Fruit fly (Drosophila melanogaster) whole organism, embryonic: ENCODE measurements around the gene CG46434.

Experiments
- BEAF-32 ChIP-seq: fragments of 200-800 bp; sonication (Bioruptor generic); optimal IDR thresholded peaks from 3 replicates; lab custom pipeline; 2017; ENCODE audit warnings: missing biosample characterization, missing genetic modification characterization, mild to moderate bottlenecking, moderate library complexity, missing genetic modification reagents
- BtbVII ChIP-seq: fragments of 200-800 bp; sonication (Bioruptor generic); optimal IDR thresholded peaks from 3 replicates; lab custom pipeline; 2017; ENCODE audit warnings: missing biosample characterization, mild to moderate bottlenecking, missing genetic modification characterization
- Bteb2 ChIP-seq: fragments of 200-800 bp; sonication (Bioruptor generic); optimal IDR thresholded peaks from 2 replicates; lab custom pipeline; 2016; ENCODE audit warnings: missing biosample characterization, missing genetic modification characterization
- CG15073 ChIP-seq: fragments of 200-800 bp; sonication (Bioruptor generic); optimal IDR thresholded peaks from 2 replicates; lab custom pipeline; 2016; ENCODE audit warnings: missing biosample characterization, missing genetic modification characterization
- CG17328 ChIP-seq: fragments of 200-800 bp; sonication (Bioruptor generic); IDR thresholded peaks from 2 replicates; pipeline ENCODE4 v1.3.6; 2022; ENCODE audit warnings: missing biosample characterization, missing genetic modification characterization
- CG17385 ChIP-seq: fragments of 200-800 bp; sonication (Bioruptor generic); optimal IDR thresholded peaks from 3 replicates; lab custom pipeline; 2018; ENCODE audit warnings: missing biosample characterization, mild to moderate bottlenecking, missing genetic modification characterization
- CG17802 ChIP-seq: fragments of 200-800 bp; sonication (Bioruptor generic); optimal IDR thresholded peaks from 2 replicates; lab custom pipeline; 2018; ENCODE audit warnings: missing biosample characterization, mild to moderate bottlenecking, missing genetic modification characterization, moderate library complexity
- CG2712 ChIP-seq: fragments of 200-800 bp; optimal IDR thresholded peaks from 3 replicates; lab custom pipeline; 2019; ENCODE audit warnings: missing biosample characterization, mild to moderate bottlenecking, missing genetic modification characterization, moderate library complexity
- CG34224 ChIP-seq: fragments of 200-800 bp; sonication (Bioruptor generic); IDR thresholded peaks from 3 replicates; pipeline ENCODE4 v1.3.6; 2022; ENCODE audit warnings: missing biosample characterization, missing genetic modification characterization; ENCODE audit not compliant: partially characterized antibody
- CG43689 ChIP-seq: fragments of 200-800 bp; sonication (Bioruptor generic); IDR thresholded peaks from 2 replicates; pipeline ENCODE4 v1.3.6; 2022; ENCODE audit warnings: missing biosample characterization, missing genetic modification characterization
- CG4617 ChIP-seq: fragments of 200-800 bp; sonication (Bioruptor generic); optimal IDR thresholded peaks from 3 replicates; lab custom pipeline; 2016; ENCODE audit warnings: missing biosample characterization, missing genetic modification characterization, borderline replicate concordance
- CG8765 ChIP-seq: fragments of 200-800 bp; sonication (Bioruptor generic); IDR thresholded peaks from 2 replicates; pipeline ENCODE4 v1.3.6; 2022; ENCODE audit warnings: missing biosample characterization, missing genetic modification characterization
- D ChIP-seq, 2 experiments: fragments of 200-800 bp in 1 of 2; fragments of >200 bp in 1 of 2; sonication (Bioruptor generic) in 1 of 2; optimal IDR thresholded peaks; 2 replicates in 1 of 2; 3 replicates in 1 of 2; lab custom pipeline; 2017; ENCODE audit warnings: mild to moderate bottlenecking in 1 of 2, missing biosample characterization in 1 of 2, missing genetic modification characterization in 1 of 2, missing genetic modification reagents in 1 of 2
- Dbx ChIP-seq: fragments of 200-800 bp; sonication (Bioruptor generic); IDR thresholded peaks from 3 replicates; pipeline ENCODE4 v1.3.6; 2022; ENCODE audit warnings: missing biosample characterization, missing genetic modification characterization
- Deaf1 ChIP-seq: fragments of 200-800 bp; optimal IDR thresholded peaks from 3 replicates; lab custom pipeline; 2019; ENCODE audit warnings: missing biosample characterization, mild to moderate bottlenecking, missing genetic modification characterization, moderate library complexity
- Doc3 ChIP-seq: fragments of 200-800 bp; sonication (Bioruptor generic); IDR thresholded peaks from 3 replicates; pipeline ENCODE4 v1.3.6; 2022; ENCODE audit warnings: missing biosample characterization, missing genetic modification characterization; ENCODE audit not compliant: partially characterized antibody
- E2f1 ChIP-seq: fragments of 200-800 bp; sonication (Bioruptor generic); IDR thresholded peaks from 2 replicates; pipeline ENCODE4 v1.3.6; 2022; ENCODE audit warnings: missing biosample characterization, missing genetic modification characterization
- Elba2 ChIP-seq: fragments of 200-800 bp; sonication (Bioruptor generic); optimal IDR thresholded peaks from 3 replicates; lab custom pipeline; 2016; ENCODE audit warnings: missing biosample characterization, missing genetic modification characterization
- Ets65A ChIP-seq: fragments of 200-800 bp; sonication (Bioruptor generic); peaks from one replicate; lab custom pipeline; 2016; ENCODE audit warnings: missing biosample characterization, missing genetic modification characterization
- Hr3 ChIP-seq: fragments of 200-800 bp; sonication (Bioruptor generic); optimal IDR thresholded peaks from 3 replicates; lab custom pipeline; 2016; ENCODE audit warnings: missing biosample characterization, missing genetic modification characterization
- Hr51 ChIP-seq, 2 experiments: fragments of 200-800 bp; sonication (Bioruptor generic); optimal IDR thresholded peaks; 2 replicates in 1 of 2; 3 replicates in 1 of 2; lab custom pipeline; 2016 to 2018; ENCODE audit warnings: missing biosample characterization in 2 of 2, missing genetic modification characterization in 2 of 2, mild to moderate bottlenecking in 1 of 2, moderate library complexity in 1 of 2
- MESR4 ChIP-seq: fragments of 200-800 bp; sonication (Bioruptor generic); optimal IDR thresholded peaks from 2 replicates; lab custom pipeline; 2018; ENCODE audit warnings: missing biosample characterization, mild to moderate bottlenecking, missing genetic modification characterization, moderate library complexity
- Mad ChIP-seq: fragments of 200-800 bp; sonication (Bioruptor generic); optimal IDR thresholded peaks from 2 replicates; lab custom pipeline; 2016; ENCODE audit warnings: missing biosample characterization, missing genetic modification characterization
- Myb ChIP-seq: fragments of 200-800 bp; sonication (Bioruptor generic); optimal IDR thresholded peaks from 2 replicates; lab custom pipeline; 2016; ENCODE audit warnings: missing biosample characterization, missing genetic modification characterization
- NK7.1 ChIP-seq: fragments of 200-800 bp; sonication (Bioruptor generic); optimal IDR thresholded peaks from 3 replicates; lab custom pipeline; 2016; ENCODE audit warnings: missing biosample characterization, missing genetic modification characterization
- Nf-YA ChIP-seq: fragments of 200-800 bp; sonication (Bioruptor generic); IDR thresholded peaks from 2 replicates; pipeline ENCODE4 v1.3.6; 2022; ENCODE audit warnings: missing biosample characterization, missing genetic modification characterization
- Six4 ChIP-seq: fragments of 200-800 bp; sonication (Bioruptor generic); optimal IDR thresholded peaks from 2 replicates; lab custom pipeline; 2016; ENCODE audit warnings: missing biosample characterization, missing genetic modification characterization
- Stat92E ChIP-seq, 3 experiments: fragments of >200 bp in 2 of 3; fragments of 200-800 bp in 1 of 3; sonication (Bioruptor generic) in 1 of 3; optimal IDR thresholded peaks; 2 replicates each; lab custom pipeline; 2017 to 2019; ENCODE audit warnings: missing biosample characterization in 3 of 3, missing genetic modification characterization in 3 of 3, mild to moderate bottlenecking in 1 of 3, moderate library complexity in 1 of 3
- Trl ChIP-seq, 3 experiments: fragments of >200 bp in 2 of 3; fragments of 200-800 bp in 1 of 3; sonication (Bioruptor generic) in 1 of 3; optimal IDR thresholded peaks; 2 replicates in 1 of 3; 3 replicates in 2 of 3; lab custom pipeline; 2016 to 2017; ENCODE audit warnings: missing biosample characterization in 1 of 3, missing genetic modification characterization in 1 of 3
- Xrp1 ChIP-seq: fragments of 200-800 bp; sonication (Bioruptor generic); IDR thresholded peaks from 2 replicates; pipeline ENCODE4 v1.3.6; 2022; ENCODE audit warnings: missing biosample characterization, missing genetic modification characterization
- YL-1 ChIP-seq: fragments of 200-800 bp; sonication (Bioruptor generic); optimal IDR thresholded peaks from 3 replicates; lab custom pipeline; 2017; ENCODE audit warnings: missing biosample characterization, mild to moderate bottlenecking, missing genetic modification characterization
- br ChIP-seq: fragments of >200 bp; optimal IDR thresholded peaks from 2 replicates; lab custom pipeline; 2017
- chn ChIP-seq: fragments of 200-800 bp; sonication (Bioruptor generic); optimal IDR thresholded peaks from 2 replicates; lab custom pipeline; 2016; ENCODE audit warnings: missing biosample characterization, missing genetic modification characterization
- danr ChIP-seq: fragments of 200-800 bp; sonication (Bioruptor generic); IDR thresholded peaks from 2 replicates; pipeline ENCODE4 v1.3.6; 2022; ENCODE audit warnings: missing biosample characterization, missing genetic modification characterization
- dati ChIP-seq: fragments of 200-800 bp; sonication (Bioruptor generic); IDR thresholded peaks from 2 replicates; pipeline ENCODE4 v1.3.6; 2022; ENCODE audit warnings: missing biosample characterization, missing genetic modification characterization
- dmrt99B ChIP-seq: fragments of 200-800 bp; sonication (Bioruptor generic); optimal IDR thresholded peaks from 2 replicates; lab custom pipeline; 2018; ENCODE audit warnings: missing biosample characterization, mild to moderate bottlenecking, missing genetic modification characterization, moderate library complexity
- en ChIP-seq: fragments of 200-800 bp; sonication (Bioruptor generic); optimal IDR thresholded peaks from 2 replicates; lab custom pipeline; 2016; ENCODE audit warnings: missing biosample characterization, missing genetic modification characterization
- ewg ChIP-seq: fragments of 200-800 bp; sonication (Bioruptor generic); optimal IDR thresholded peaks from 3 replicates; lab custom pipeline; 2017; ENCODE audit warnings: mild to moderate bottlenecking, missing biosample characterization, missing genetic modification reagents, missing genetic modification characterization
- fd102C ChIP-seq: fragments of 200-800 bp; sonication (Bioruptor generic); optimal IDR thresholded peaks from 2 replicates; lab custom pipeline; 2018; ENCODE audit warnings: missing biosample characterization, mild to moderate bottlenecking, missing genetic modification characterization, moderate library complexity
- gt ChIP-seq: fragments of 200-800 bp; sonication (Bioruptor generic); IDR thresholded peaks from 2 replicates; pipeline ENCODE4 v1.3.6; 2022; ENCODE audit warnings: missing biosample characterization, missing genetic modification characterization
- h ChIP-seq: fragments of >200 bp; optimal IDR thresholded peaks from 2 replicates; lab custom pipeline; 2017
- jigr1 ChIP-seq: fragments of 200-800 bp; sonication (Bioruptor generic); IDR thresholded peaks from 3 replicates; pipeline ENCODE4 v1.3.6; 2022; ENCODE audit warnings: missing biosample characterization, missing genetic modification characterization
- jumu ChIP-seq: fragments of 200-800 bp; sonication (Bioruptor generic); optimal IDR thresholded peaks from 3 replicates; lab custom pipeline; 2016; ENCODE audit warnings: missing biosample characterization, missing genetic modification characterization
- oc ChIP-seq: fragments of 200-800 bp; sonication (Bioruptor generic); optimal IDR thresholded peaks from 2 replicates; lab custom pipeline; 2018; ENCODE audit warnings: missing biosample characterization, mild to moderate bottlenecking, missing genetic modification characterization, moderate library complexity
- row ChIP-seq: fragments of 200-800 bp; sonication (Bioruptor generic); IDR thresholded peaks from 3 replicates; pipeline ENCODE4 v1.3.6; 2022; ENCODE audit warnings: missing biosample characterization, missing genetic modification characterization
- so ChIP-seq: fragments of 200-800 bp; sonication (Bioruptor generic); IDR thresholded peaks from 3 replicates; pipeline ENCODE4 v1.3.6; 2022; ENCODE audit warnings: missing biosample characterization, missing genetic modification characterization
- sug ChIP-seq: fragments of 200-800 bp; optimal IDR thresholded peaks from 2 replicates; lab custom pipeline; 2019; ENCODE audit warnings: missing biosample characterization, mild to moderate bottlenecking, missing genetic modification characterization, moderate library complexity
- tna ChIP-seq: fragments of 200-800 bp; sonication (Bioruptor generic); IDR thresholded peaks from 2 replicates; pipeline ENCODE4 v1.3.6; 2022; ENCODE audit warnings: missing biosample characterization, missing genetic modification characterization; ENCODE audit not compliant: partially characterized antibody
- vfl ChIP-seq: fragments of 200-800 bp; sonication (Bioruptor generic); optimal IDR thresholded peaks from 2 replicates; lab custom pipeline; 2016; ENCODE audit warnings: missing biosample characterization, missing genetic modification characterization
- vnd ChIP-seq: fragments of 200-800 bp; sonication (Bioruptor generic); IDR thresholded peaks from 3 replicates; pipeline ENCODE4 v1.3.6; 2022; ENCODE audit warnings: missing biosample characterization, missing genetic modification characterization; ENCODE audit not compliant: partially characterized antibody
- wor ChIP-seq: fragments of 200-800 bp; sonication (Bioruptor generic); IDR thresholded peaks from 2 replicates; pipeline ENCODE4 v1.3.6; 2022; ENCODE audit warnings: missing biosample characterization, missing genetic modification characterization

Gene CG46434

DNA sequence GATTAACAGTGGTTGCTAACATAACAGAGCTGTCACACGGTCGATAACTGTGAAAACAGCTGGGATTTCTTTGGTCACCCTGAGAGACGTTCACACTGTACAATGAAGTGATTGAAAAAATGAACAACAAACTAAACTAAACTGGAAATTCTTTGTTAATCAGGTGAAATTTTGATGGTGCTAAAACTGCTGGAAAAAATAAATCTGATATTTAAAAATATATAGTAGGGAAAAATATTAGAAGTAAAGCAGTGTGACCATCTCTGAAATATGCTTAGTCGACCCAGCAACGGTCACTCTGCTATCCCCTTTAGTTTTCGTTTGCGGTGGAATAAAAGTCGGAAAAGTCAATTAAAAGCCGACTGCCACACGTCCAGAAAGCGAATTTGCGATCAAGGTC is 42.0 kb upstream of the CG46434 start, which contains the start of the genes CG9231 and CG9330 (continued):
- TF ChIP-seq NK7.1 (no peak), CG43689 (no peak), gt (GFP tag; lab: Robert Waterston, UW) (no peak), Doc3 (GFP tag; lab: Robert Waterston, UW) (no peak), BtbVII (GFP tag; lab: Kevin White, UChicago) (no peak), CG17328 (peak; percentile 33; the same call in 1 of the 2 replicates), Elba2 (GFP tag; lab: Kevin White, UChicago) (peak; percentile 45), jigr1 (GFP tag; lab: Robert Waterston, UW) (no peak), tna (GFP tag; lab: Robert Waterston, UW) (no peak), CG4617 (GFP tag; lab: Kevin White, UChicago) (peak; percentile 85), Deaf1 (tag; lab: Kevin White, UChicago) (peak; percentile 49), CG8765 (GFP tag; lab: Robert Waterston, UW) (no peak), CG34224 (peak; percentile 42; the same call in 1 of the 3 replicates), vfl (GFP tag; lab: Kevin White, UChicago) (no peak), Trl (optimal IDR thresholded peaks at IDR 0.05; lab: Kevin White, UChicago) (no peak), Trl (GFP tag; optimal IDR thresholded peaks at IDR 0.05; lab: Kevin White, UChicago) (no peak), h (no peak), CG15073 (no peak), so (GFP tag; lab: Robert Waterston, UW) (no peak), Nf-YA (GFP tag; lab: Robert Waterston, UW) (no peak), danr (no peak), BEAF-32 (GFP tag; lab: Kevin White, UChicago) (peak; percentile 48), Bteb2 (peak; percentile 14), E2f1 (no peak), dati (GFP tag; lab: Robert Waterston, UW) (no peak), sug (tag; lab: Kevin White, UChicago) (peak; percentile 36), en (GFP tag; lab: Kevin White, UChicago) (no peak), Hr3 (no peak), D (optimal IDR thresholded peaks at IDR 0.05; lab: Kevin White, UChicago) (no peak), D (GFP tag; optimal IDR thresholded peaks at IDR 0.05; lab: Kevin White, UChicago) (no peak), fd102C (GFP tag; lab: Kevin White, UChicago) (no peak), vnd (GFP tag; lab: Robert Waterston, UW) (no peak), Ets65A (peak; percentile 55), CG17385 (GFP tag; lab: Kevin White, UChicago) (no peak), br (lab: Kevin White, UChicago) (no peak), CG2712 (tag; lab: Kevin White, UChicago) (peak; percentile 52), CG17802 (tag; lab: Kevin White, UChicago) (peak; percentile 88), Six4 (no peak), chn (GFP tag; lab: Kevin White, UChicago) (peak; percentile 1), Mad (GFP tag; lab: Kevin White, UChicago) (no peak), Hr51 (GFP tag; optimal IDR thresholded peaks at IDR 0.05; lab: Kevin White, UChicago) (peak; percentile 11 to 38), oc (no peak), wor (no peak), dmrt99B (tag; lab: Kevin White, UChicago) (no peak), Myb (GFP tag; lab: Kevin White, UChicago) (peak; percentile 31), Stat92E (GFP tag; optimal IDR thresholded peaks at IDR 0.05; lab: Kevin White, UChicago) (peak in 1 of 3 experiments; percentile 42), Dbx (GFP tag; lab: Robert Waterston, UW) (no peak), Xrp1 (no peak), ewg (peak; percentile 26), row (peak; percentile 52; the same call in 1 of the 3 replicates), jumu (peak; percentile 32), MESR4 (GFP tag; lab: Kevin White, UChicago) (peak; percentile 45), YL-1 (GFP tag; lab: Kevin White, UChicago) (peak; percentile 92)
